Worm (Caenorhabditis elegans) whole organism, L3 larva: ENCODE data around the gene R02D5.8.

ENCODE experiments used
- egl-27 ChIP-seq: sonication (generic microtip); optimal IDR thresholded peaks from 4 replicates; lab custom pipeline; 2017; ENCODE audit warnings: missing biosample characterization, missing genetic modification reagents, missing genetic modification characterization
- fkh-10 ChIP-seq: sonication (generic microtip); optimal IDR thresholded peaks from 2 replicates; lab custom pipeline; 2017; ENCODE audit warnings: missing biosample characterization, missing genetic modification reagents, missing genetic modification characterization
- fkh-2 ChIP-seq: fragments of 150-350 bp; optimal IDR thresholded peaks from 2 replicates; lab custom pipeline; 2014; ENCODE audit warnings: missing biosample characterization, missing genetic modification reagents, missing genetic modification characterization
- jun-1 ChIP-seq: fragments of 150-350 bp; optimal IDR thresholded peaks from 2 replicates; lab custom pipeline; 2014; ENCODE audit warnings: missing biosample characterization, missing genetic modification reagents, missing genetic modification characterization
- nhr-12 ChIP-seq: fragments of 150-350 bp; optimal IDR thresholded peaks from 2 replicates; lab custom pipeline; 2014; ENCODE audit warnings: missing biosample characterization, missing genetic modification characterization
- nhr-76 ChIP-seq: fragments of 150-350 bp; sonication (generic microtip); optimal IDR thresholded peaks from 5 replicates; lab custom pipeline; 2014; ENCODE audit warnings: missing biosample characterization, missing genetic modification characterization
- snpc-4 ChIP-seq: fragments of 150-350 bp; optimal IDR thresholded peaks from 2 replicates; lab custom pipeline; 2014; ENCODE audit warnings: missing biosample characterization, missing genetic modification characterization

DNA sequence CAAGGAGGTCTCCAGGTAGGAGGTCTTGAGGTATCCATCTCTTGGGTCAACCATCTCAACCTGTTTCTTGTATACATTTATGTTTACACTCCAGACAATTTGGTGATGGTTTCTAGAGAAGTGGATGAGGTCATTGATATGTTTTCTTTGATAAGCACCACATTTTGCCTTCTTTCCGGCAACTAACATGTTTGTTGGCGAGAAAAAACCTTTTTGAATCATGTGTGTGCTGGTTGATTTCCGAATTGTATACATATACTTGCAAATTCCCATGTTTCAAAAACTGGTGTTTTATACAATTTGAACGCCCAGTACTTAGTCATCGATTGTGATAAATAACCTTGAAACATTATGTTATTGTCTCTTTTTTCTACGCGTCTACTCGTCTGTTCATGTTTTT, 15.0 kb downstream of the R02D5.8 start:
- no peak for TF ChIP-seq nhr-12 (tag; lab: Kevin White, UChicago)
- TF ChIP-seq snpc-4 (tag; lab: Kevin White, UChicago), result no peak
- TF ChIP-seq nhr-76 (tag; lab: Kevin White, UChicago), result no peak
- TF ChIP-seq egl-27, result no peak
- no peak for TF ChIP-seq fkh-2 (tag; lab: Kevin White, UChicago)
- no peak for TF ChIP-seq fkh-10
- TF ChIP-seq jun-1, result no peak
